Worm (Caenorhabditis elegans) whole organism, L1 larva: ENCODE data around the gene twk-32.
A peak's percentile ranks its signal among the peaks of the same experiment; 100 is the strongest.

Experiments used
- aha-1 ChIP-seq: fragments of 150-350 bp; optimal IDR thresholded peaks from 2 replicates; lab custom pipeline; 2014; ENCODE audit warnings: missing biosample characterization, missing genetic modification characterization
- blmp-1 ChIP-seq: fragments of 150-350 bp; optimal IDR thresholded peaks from 2 replicates; lab custom pipeline; 2014; ENCODE audit warnings: missing biosample characterization, missing genetic modification characterization
- ceh-82 ChIP-seq, 3 experiments: fragments of 150-350 bp in 1 of 3; sonication (generic microtip) in 2 of 3; optimal IDR thresholded peaks; 2 replicates each; lab custom pipeline; 2014 to 2017; ENCODE audit warnings: missing biosample characterization in 3 of 3, missing genetic modification characterization in 3 of 3
- ceh-90 ChIP-seq: sonication (generic microtip); optimal IDR thresholded peaks from 2 replicates; lab custom pipeline; 2016; ENCODE audit warnings: missing genetic modification characterization, missing compliant biosample characterization
- dsc-1 ChIP-seq: sonication (generic microtip); optimal IDR thresholded peaks from 2 replicates; lab custom pipeline; 2016; ENCODE audit warnings: mild to moderate bottlenecking, missing genetic modification characterization, missing compliant biosample characterization
- efl-1 ChIP-seq, 4 experiments: fragments of 150-350 bp; optimal IDR thresholded peaks in 3 of 4; peaks in 1 of 4; 1 replicate in 1 of 4; 2 replicates in 3 of 4; lab custom pipeline; 2014; ENCODE audit warnings: missing biosample characterization in 2 of 4, missing genetic modification characterization in 2 of 4, missing genetic modification reagents in 2 of 4
- egl-13 ChIP-seq: sonication (generic microtip); optimal IDR thresholded peaks from 2 replicates; lab custom pipeline; 2016; ENCODE audit warnings: missing genotype, missing genetic modification reagents, missing genetic modification characterization, missing compliant biosample characterization
- ets-5 ChIP-seq: fragments of 200-800 bp; sonication (Bioruptor generic); IDR thresholded peaks from 2 replicates; pipeline ENCODE4 v1.3.6; 2022; ENCODE audit warnings: missing genetic modification characterization, missing compliant biosample characterization
- fkh-10 ChIP-seq: sonication (generic microtip); optimal IDR thresholded peaks from 2 replicates; lab custom pipeline; 2017; ENCODE audit warnings: missing biosample characterization, missing genetic modification reagents, missing genetic modification characterization
- fkh-4 ChIP-seq: sonication (generic microtip); optimal IDR thresholded peaks from 2 replicates; lab custom pipeline; 2016; ENCODE audit warnings: missing compliant biosample characterization, missing genetic modification characterization, borderline replicate concordance
- grh-1 ChIP-seq: fragments of 200-800 bp; sonication (Bioruptor generic); IDR thresholded peaks from 2 replicates; pipeline ENCODE4 v1.3.6; 2022; ENCODE audit warnings: missing genetic modification reagents, missing genetic modification characterization, missing compliant biosample characterization
- hpl-2 ChIP-seq: fragments of 150-350 bp; optimal IDR thresholded peaks from 2 replicates; lab custom pipeline; 2014; ENCODE audit warnings: missing biosample characterization, missing genetic modification reagents, missing genetic modification characterization
- jun-1 ChIP-seq: fragments of 150-350 bp; optimal IDR thresholded peaks from 2 replicates; lab custom pipeline; 2014; ENCODE audit warnings: missing biosample characterization, missing genetic modification reagents, missing genetic modification characterization
- lin-13 ChIP-seq: fragments of 150-350 bp; optimal IDR thresholded peaks from 2 replicates; lab custom pipeline; 2014; ENCODE audit warnings: missing biosample characterization, missing genetic modification reagents, missing genetic modification characterization
- lin-14 ChIP-seq: fragments of 200-800 bp; sonication (Bioruptor generic); optimal IDR thresholded peaks from 2 replicates; lab custom pipeline; 2018; ENCODE audit warnings: mild to moderate bottlenecking, missing genetic modification characterization, moderate library complexity, missing compliant biosample characterization
- lin-15B ChIP-seq: fragments of 150-350 bp; sonication (generic microtip); optimal IDR thresholded peaks from 3 replicates; lab custom pipeline; 2014; ENCODE audit warnings: missing biosample characterization, missing genetic modification characterization
- lin-39 ChIP-seq: fragments of 150-350 bp; optimal IDR thresholded peaks from 2 replicates; lab custom pipeline; 2014; ENCODE audit warnings: missing biosample characterization, missing genetic modification reagents, missing genetic modification characterization
- lir-3 ChIP-seq: sonication (generic microtip); optimal IDR thresholded peaks from 2 replicates; lab custom pipeline; 2016; ENCODE audit warnings: mild to moderate bottlenecking, missing genetic modification characterization, moderate library complexity, missing compliant biosample characterization; ENCODE audit not compliant: poor library complexity
- lsy-2 ChIP-seq, 2 experiments: fragments of 150-350 bp; optimal IDR thresholded peaks; 2 replicates each; lab custom pipeline; 2014; ENCODE audit warnings: missing biosample characterization in 2 of 2, missing genetic modification characterization in 2 of 2
- mdl-1 ChIP-seq, 2 experiments: fragments of 150-350 bp; optimal IDR thresholded peaks; 2 replicates each; lab custom pipeline; 2014 to 2017; ENCODE audit warnings: missing biosample characterization in 2 of 2, missing genetic modification characterization in 2 of 2, inconsistent platforms in 1 of 2
- nhr-11 ChIP-seq: fragments of 150-350 bp; optimal IDR thresholded peaks from 2 replicates; lab custom pipeline; 2014; ENCODE audit warnings: missing biosample characterization, missing genetic modification characterization
- nhr-20 ChIP-seq: sonication (generic microtip); optimal IDR thresholded peaks from 2 replicates; lab custom pipeline; 2016; ENCODE audit warnings: mild to moderate bottlenecking, missing genetic modification characterization, missing compliant biosample characterization
- nhr-237 ChIP-seq: fragments of 150-350 bp; optimal IDR thresholded peaks from 2 replicates; lab custom pipeline; 2014; ENCODE audit warnings: missing biosample characterization, missing genetic modification characterization
- nhr-47 ChIP-seq: sonication (generic microtip); optimal IDR thresholded peaks from 2 replicates; lab custom pipeline; 2016; ENCODE audit warnings: mild to moderate bottlenecking, missing genetic modification characterization, moderate library complexity, missing compliant biosample characterization
- pax-3 ChIP-seq: fragments of 200-800 bp; sonication (Bioruptor generic); optimal IDR thresholded peaks from 2 replicates; lab custom pipeline; 2018; ENCODE audit warnings: mild to moderate bottlenecking, missing genetic modification characterization, moderate library complexity, missing compliant biosample characterization
- rnt-1 ChIP-seq: sonication (generic microtip); optimal IDR thresholded peaks from 2 replicates; lab custom pipeline; 2016; ENCODE audit warnings: mild to moderate bottlenecking, missing genetic modification characterization, moderate library complexity, missing compliant biosample characterization
- skn-1 ChIP-seq: fragments of 150-350 bp; optimal IDR thresholded peaks from 2 replicates; lab custom pipeline; 2014; ENCODE audit warnings: missing biosample characterization, missing genetic modification characterization
- snu-23 ChIP-seq: sonication (generic microtip); optimal IDR thresholded peaks from 2 replicates; lab custom pipeline; 2016; ENCODE audit warnings: missing genetic modification characterization, missing compliant biosample characterization
- swsn-7 ChIP-seq: sonication (generic microtip); optimal IDR thresholded peaks from 2 replicates; lab custom pipeline; 2016; ENCODE audit warnings: missing genetic modification characterization, missing compliant biosample characterization
- tlp-1 ChIP-seq: fragments of 150-350 bp; optimal IDR thresholded peaks from 2 replicates; lab custom pipeline; 2014; ENCODE audit warnings: missing biosample characterization, missing genetic modification characterization
- unc-30 ChIP-seq: sonication (generic microtip); optimal IDR thresholded peaks from 2 replicates; lab custom pipeline; 2017; ENCODE audit warnings: missing biosample characterization, missing genetic modification characterization
- unc-86 ChIP-seq: sonication (generic microtip); optimal IDR thresholded peaks from 2 replicates; lab custom pipeline; 2016; ENCODE audit warnings: missing genetic modification characterization, missing compliant biosample characterization
- unc-98 ChIP-seq: fragments of 200-800 bp; sonication (Bioruptor generic); IDR thresholded peaks from 2 replicates; pipeline ENCODE4 v1.3.6; 2022; ENCODE audit warnings: missing genetic modification characterization, missing compliant biosample characterization
- xbp-1 ChIP-seq: sonication (generic microtip); optimal IDR thresholded peaks from 2 replicates; lab custom pipeline; 2016; ENCODE audit warnings: missing genetic modification characterization, missing compliant biosample characterization
- zag-1 ChIP-seq: fragments of 150-350 bp; optimal IDR thresholded peaks from 2 replicates; lab custom pipeline; 2014; ENCODE audit warnings: missing biosample characterization, missing genetic modification characterization
- zip-4 ChIP-seq: fragments of 200-800 bp; sonication (Bioruptor generic); optimal IDR thresholded peaks from 2 replicates; lab custom pipeline; 2018; ENCODE audit warnings: mild to moderate bottlenecking, missing genetic modification characterization, moderate library complexity, missing compliant biosample characterization
- ztf-11 ChIP-seq, 2 experiments: sonication (generic microtip); optimal IDR thresholded peaks; 2 replicates each; lab custom pipeline; 2016 to 2017; ENCODE audit warnings: missing genetic modification characterization in 2 of 2, missing biosample characterization in 1 of 2, missing compliant biosample characterization in 1 of 2
- ztf-4 ChIP-seq: fragments of 150-350 bp; optimal IDR thresholded peaks from 2 replicates; lab custom pipeline; 2014; ENCODE audit warnings: missing biosample characterization, missing genetic modification characterization

twk-32 gene

ce11 chrV:13818824-13819408, 22.5 kb downstream of the twk-32 start, which contains the start of gene sel-10 (continued):
- TF ChIP-seq hpl-2 (GFP tag; lab: Kevin White, UChicago): no peak
- peak; percentile 15; the same call in 1 of the 2 replicates for TF ChIP-seq grh-1 (GFP tag; lab: Robert Waterston, UW)
- no peak for TF ChIP-seq ztf-4 (tag; lab: Kevin White, UChicago)
- peak in 1 of 2 experiments; percentile 73 for TF ChIP-seq mdl-1 (tag; optimal IDR thresholded peaks at IDR 0.05; lab: Kevin White, UChicago)
- TF ChIP-seq nhr-11 (tag; lab: Kevin White, UChicago): peak; percentile 9
- peak; percentile 85 for TF ChIP-seq swsn-7 (tag; lab: Kevin White, UChicago)
- TF ChIP-seq nhr-237: no peak
- peak; percentile 79 for TF ChIP-seq pax-3 (tag; lab: Kevin White, UChicago)
- TF ChIP-seq unc-86 (tag; lab: Kevin White, UChicago): peak; percentile 74
- TF ChIP-seq fkh-4 (tag; lab: Kevin White, UChicago): no peak
- peak; percentile 81 for TF ChIP-seq snu-23
- no peak for TF ChIP-seq unc-30
- peak; percentile 51 for TF ChIP-seq skn-1 (tag; lab: Kevin White, UChicago)
- peak; percentile 57 for TF ChIP-seq lir-3 (tag; lab: Kevin White, UChicago)
- peak; percentile 65 for TF ChIP-seq lin-13
- no peak for TF ChIP-seq zag-1

ce11 chrV:13822752-13823151, 26.3 kb downstream of the twk-32 start, which contains the start of gene hpo-31:
hpo-31 (plus strand) TSS chrV:13823052.
- TF ChIP-seq nhr-47 (no peak), aha-1 (tag; lab: Kevin White, UChicago) (no peak), unc-98 (no peak), xbp-1 (no peak), ets-5 (GFP tag; lab: Robert Waterston, UW) (no peak), lsy-2 (tag; optimal IDR thresholded peaks at IDR 0.05; lab: Kevin White, UChicago) (no peak), fkh-10 (GFP tag; lab: Kevin White, UChicago) (no peak), lin-39 (tag; lab: Kevin White, UChicago) (no peak), ceh-90 (tag; lab: Kevin White, UChicago) (no peak), tlp-1 (no peak), lin-13 (no peak), nhr-11 (tag; lab: Kevin White, UChicago) (no peak), ceh-82 (tag; optimal IDR thresholded peaks at IDR 0.05; lab: Kevin White, UChicago) (no peak), blmp-1 (tag; lab: Kevin White, UChicago) (no peak), zip-4 (GFP tag; lab: Kevin White, UChicago) (no peak), jun-1 (tag; lab: Kevin White, UChicago) (no peak), lin-14 (no peak), ztf-11 (tag; optimal IDR thresholded peaks at IDR 0.05; lab: Kevin White, UChicago) (no peak), egl-13 (tag; lab: Kevin White, UChicago) (no peak), nhr-20 (tag; lab: Kevin White, UChicago) (no peak)

ce11 chrV:13827920-13828319, 31.5 kb downstream of the twk-32 start, which contains the start of gene nrf-5:
nrf-5 (plus strand) TSS chrV:13828267.
- TF ChIP-seq efl-1 (optimal IDR thresholded peaks at IDR 0.05; lab: Kevin White, UChicago) (no peak), efl-1 (GFP tag; optimal IDR thresholded peaks at IDR 0.05 in 1 of 2; lab: Kevin White, UChicago) (peak in 1 of 2 experiments; percentile 5), dsc-1 (tag; lab: Kevin White, UChicago) (peak; percentile 69), rnt-1 (peak; percentile 65), lin-15B (no peak)
